Worm (Caenorhabditis elegans): ENCODE measurements around the gene him-10.

ce11 chrIII:5812672-5813071 lies 9.6 kb downstream of the him-10 start:
- TF ChIP-seq klf-2 (GFP tag; conservative IDR thresholded peaks at IDR 0.05) (no peak), T22C8.4 (GFP tag; IDR thresholded peaks at IDR 0.05) (no peak), tab-1 (GFP tag; IDR thresholded peaks at IDR 0.05) (no peak), ztf-29 (GFP tag; IDR thresholded peaks at IDR 0.05) (no peak), ref-1 (GFP tag; conservative IDR thresholded peaks at IDR 0.05) (no peak), ztf-23 (GFP tag; IDR thresholded peaks at IDR 0.05) (no peak), flt-1 (GFP tag; IDR thresholded peaks at IDR 0.05) (no peak), cog-1 (tag; optimal IDR thresholded peaks at IDR 0.05) (no peak)
